Worm (Caenorhabditis elegans): ENCODE measurements around the gene mnm-2.

mnm-2 gene

ce11 chrX:7442477-7442876 is 17.8 kb upstream of the mnm-2 start, which contains the start of gene acl-12:
Gene acl-12, minus strand, starts transcription at chrX:7442577.
- TF ChIP-seq nhr-129 (tag; optimal IDR thresholded peaks at IDR 0.05): peak; percentile 12
- TF ChIP-seq crh-2 (tag; optimal IDR thresholded peaks at IDR 0.05): no peak
- TF ChIP-seq unc-55 (GFP tag; optimal IDR thresholded peaks at IDR 0.05): peak; percentile 39

ce11 chrX:7440102-7440501 is 15.4 kb upstream of the mnm-2 start:
- no peak for TF ChIP-seq ztf-1 (GFP tag; conservative IDR thresholded peaks at IDR 0.05)
- peak; percentile 0 for TF ChIP-seq fos-1 (tag; optimal IDR thresholded peaks at IDR 0.05)
- TF ChIP-seq elt-1 (tag; optimal IDR thresholded peaks at IDR 0.05): no peak

ce11 chrX:7437949-7438348 is 13.2 kb upstream of the mnm-2 start, which contains the start of gene C01C10.2:
Gene C01C10.2, minus strand, starts transcription at chrX:7438118.
- TF ChIP-seq sma-3 (GFP tag; optimal IDR thresholded peaks at IDR 0.05): peak; percentile 32
- TF ChIP-seq sem-4 (tag; optimal IDR thresholded peaks at IDR 0.05): peak; percentile 31
- peak; percentile 45 for TF ChIP-seq nhr-25 (tag; optimal IDR thresholded peaks at IDR 0.05)
- no peak for TF ChIP-seq nhr-23 (tag; optimal IDR thresholded peaks at IDR 0.05)

ce11 chrX:7436912-7437311 is 12.2 kb upstream of the mnm-2 start:
- TF ChIP-seq blmp-1 (tag; optimal IDR thresholded peaks at IDR 0.05; ENCODE audit: insufficient read depth): no peak
- peak; percentile 64 for TF ChIP-seq nhr-25 (tag; optimal IDR thresholded peaks at IDR 0.05)
- peak; percentile 15 for TF ChIP-seq nhr-129 (tag; optimal IDR thresholded peaks at IDR 0.05)
- TF ChIP-seq sma-3 (GFP tag; optimal IDR thresholded peaks at IDR 0.05): peak; percentile 6
- peak; percentile 31 for TF ChIP-seq sma-9 (GFP tag; optimal IDR thresholded peaks at IDR 0.05)
- TF ChIP-seq sma-9 (tag; optimal IDR thresholded peaks at IDR 0.05): no peak

- no peak for TF ChIP-seq C34F6.9 (tag; optimal IDR thresholded peaks at IDR 0.05)
- TF ChIP-seq unc-62 (GFP tag; optimal IDR thresholded peaks at IDR 0.05): no peak
- TF ChIP-seq mab-5 (tag; optimal IDR thresholded peaks at IDR 0.05): no peak
- no peak for TF ChIP-seq Y55F3AM.14 (GFP tag; optimal IDR thresholded peaks at IDR 0.05)
- TF ChIP-seq R02D3.7 (tag; optimal IDR thresholded peaks at IDR 0.05): no peak
- no peak for TF ChIP-seq fos-1 (tag; optimal IDR thresholded peaks at IDR 0.05)
- no peak for TF ChIP-seq ztf-11 (tag; optimal IDR thresholded peaks at IDR 0.05)
- TF ChIP-seq snpc-4 (tag; optimal IDR thresholded peaks at IDR 0.05): no peak
- TF ChIP-seq F13H6.1 (tag; optimal IDR thresholded peaks at IDR 0.05): no peak
Observed at ce11 chrX:7433269-7433668, 8.6 kb upstream of the mnm-2 start, which contains the start of gene clc-5. Gene clc-5, plus strand, starts transcription at chrX:7433569.

- TF ChIP-seq nhr-77 (tag; optimal IDR thresholded peaks at IDR 0.05) (no peak), ZK546.5 (tag; optimal IDR thresholded peaks at IDR 0.05) (no peak), nhr-12 (tag; optimal IDR thresholded peaks at IDR 0.05) (no peak), ceh-16 (tag; optimal IDR thresholded peaks at IDR 0.05) (no peak), elt-3 (tag; optimal IDR thresholded peaks at IDR 0.05) (no peak), unc-55 (GFP tag; optimal IDR thresholded peaks at IDR 0.05) (no peak), fos-1 (tag; optimal IDR thresholded peaks at IDR 0.05) (no peak), gmeb-1 (tag; optimal IDR thresholded peaks at IDR 0.05) (no peak)
Observed at ce11 chrX:7431165-7431564, 6.5 kb upstream of the mnm-2 start, which contains the start of gene clc-2. Gene clc-2, plus strand, starts transcription at chrX:7431465.

ce11 chrX:7430483-7430882 is 5.8 kb upstream of the mnm-2 start:
- TF ChIP-seq nhr-25 (tag; optimal IDR thresholded peaks at IDR 0.05) (peak; percentile 68), nhr-77 (tag; optimal IDR thresholded peaks at IDR 0.05) (no peak), nhr-129 (tag; optimal IDR thresholded peaks at IDR 0.05) (no peak), fos-1 (tag; optimal IDR thresholded peaks at IDR 0.05) (peak; percentile 12), crh-2 (tag; optimal IDR thresholded peaks at IDR 0.05) (no peak), nhr-6 (tag; optimal IDR thresholded peaks at IDR 0.05) (no peak), ceh-82 (tag; optimal IDR thresholded peaks at IDR 0.05) (no peak), gmeb-1 (tag; optimal IDR thresholded peaks at IDR 0.05) (no peak), F13H6.1 (tag; optimal IDR thresholded peaks at IDR 0.05) (no peak), sma-9 (GFP tag; optimal IDR thresholded peaks at IDR 0.05) (no peak), sma-9 (tag; optimal IDR thresholded peaks at IDR 0.05) (no peak), elt-3 (tag; optimal IDR thresholded peaks at IDR 0.05) (no peak), lsy-2 (tag; optimal IDR thresholded peaks at IDR 0.05) (no peak), ceh-16 (tag; optimal IDR thresholded peaks at IDR 0.05) (peak; percentile 35), lin-11 (tag; optimal IDR thresholded peaks at IDR 0.05) (no peak), mab-5 (tag; optimal IDR thresholded peaks at IDR 0.05) (no peak), mdl-1 (tag; optimal IDR thresholded peaks at IDR 0.05) (no peak), egl-27 (tag; optimal IDR thresholded peaks at IDR 0.05) (no peak), blmp-1 (tag; optimal IDR thresholded peaks at IDR 0.05; ENCODE audit: insufficient read depth) (peak; percentile 63), nhr-10 (tag; optimal IDR thresholded peaks at IDR 0.05) (no peak), nhr-21 (tag; optimal IDR thresholded peaks at IDR 0.05) (peak; percentile 32), mbf-1 (tag; optimal IDR thresholded peaks at IDR 0.05) (no peak), skn-1 (tag; optimal IDR thresholded peaks at IDR 0.05) (no peak), sma-3 (GFP tag; optimal IDR thresholded peaks at IDR 0.05) (peak; percentile 52), ztf-11 (tag; optimal IDR thresholded peaks at IDR 0.05) (no peak), C34F6.9 (tag; optimal IDR thresholded peaks at IDR 0.05) (no peak), R02D3.7 (tag; optimal IDR thresholded peaks at IDR 0.05) (no peak)

Measured in whole organism, L2 larva.